Fruit fly (Drosophila melanogaster) S2 (cell line): ENCODE data around the gene CG17672.
A peak's percentile ranks its signal among the peaks of the same experiment; 100 is the strongest.

Source experiments
- CG8478 ChIP-seq: fragments of >200 bp; optimal IDR thresholded peaks from 2 replicates; lab custom pipeline; 2018
- CTCF ChIP-seq, 2 experiments: fragments of >200 bp; optimal IDR thresholded peaks; 2 replicates each; lab custom pipeline; 2018

Gene CG17672

dm6 chr3L:13026337-13026736, 2.4 kb upstream of the CG17672 start, which contains the start of gene Zmynd10:
Gene Zmynd10, minus strand, starts transcription at chr3L:13026437.
- TF ChIP-seq CTCF (optimal IDR thresholded peaks at IDR 0.05; lab: Kevin White, UChicago) = no peak
- TF ChIP-seq CG8478 (lab: Kevin White, UChicago) = no peak

dm6 chr3L:13026872-13027271, 1.9 kb upstream of the CG17672 start:
- no peak for TF ChIP-seq CTCF (optimal IDR thresholded peaks at IDR 0.05; lab: Kevin White, UChicago)
- no peak for TF ChIP-seq CG8478 (lab: Kevin White, UChicago)

- no peak for TF ChIP-seq CG8478 (lab: Kevin White, UChicago)
- no peak for TF ChIP-seq CTCF (optimal IDR thresholded peaks at IDR 0.05; lab: Kevin White, UChicago)
These were observed 1.4 kb upstream of the CG17672 start for dm6 chr3L:13027333-13027732.

dm6 chr3L:13030055-13030634, 1.4 kb downstream of the CG17672 start:
- TF ChIP-seq CG8478 (lab: Kevin White, UChicago) (no peak), CTCF (optimal IDR thresholded peaks at IDR 0.05; lab: Kevin White, UChicago) (no peak)

- TF ChIP-seq CTCF (optimal IDR thresholded peaks at IDR 0.05; lab: Kevin White, UChicago) (no peak), CG8478 (lab: Kevin White, UChicago) (no peak)
These were observed 2.6 kb downstream of the CG17672 start for dm6 chr3L:13031326-13031725.

- no peak for TF ChIP-seq CTCF (optimal IDR thresholded peaks at IDR 0.05; lab: Kevin White, UChicago)
- TF ChIP-seq CG8478 (lab: Kevin White, UChicago) = no peak
These were observed 3.5 kb downstream of the CG17672 start for dm6 chr3L:13032085-13032914.

- TF ChIP-seq CG8478 (lab: Kevin White, UChicago) = no peak
- TF ChIP-seq CTCF (optimal IDR thresholded peaks at IDR 0.05; lab: Kevin White, UChicago) = no peak
These were observed 4.1 kb downstream of the CG17672 start for dm6 chr3L:13032915-13033282.

dm6 chr3L:13033361-13033760, 4.6 kb downstream of the CG17672 start:
- no peak for TF ChIP-seq CG8478 (lab: Kevin White, UChicago)
- TF ChIP-seq CTCF (optimal IDR thresholded peaks at IDR 0.05; lab: Kevin White, UChicago) = no peak

dm6 chr3L:13036706-13037457, 8.1 kb downstream of the CG17672 start, which contains the start of gene Srrm1:
Gene Srrm1, plus strand, starts transcription at chr3L:13036821.
- TF ChIP-seq CG8478 (lab: Kevin White, UChicago) = no peak
- peak; percentile 21 to 55 for TF ChIP-seq CTCF (optimal IDR thresholded peaks at IDR 0.05; lab: Kevin White, UChicago)

- no peak for TF ChIP-seq CTCF (optimal IDR thresholded peaks at IDR 0.05; lab: Kevin White, UChicago)
- no peak for TF ChIP-seq CG8478 (lab: Kevin White, UChicago)
These were observed 12.1 kb downstream of the CG17672 start for dm6 chr3L:13040849-13041248.

- TF ChIP-seq CTCF (optimal IDR thresholded peaks at IDR 0.05; lab: Kevin White, UChicago) (peak in 1 of 2 experiments; percentile 41), CG8478 (lab: Kevin White, UChicago) (no peak)
These were observed 12.7 kb downstream of the CG17672 start, which contains the start of gene RpS4 for dm6 chr3L:13041292-13042067. Gene RpS4, plus strand, starts transcription at chr3L:13041756.

dm6 chr3L:13044335-13044814, 15.6 kb downstream of the CG17672 start, which contains the start of gene Syx13:
Gene Syx13, plus strand, starts transcription at chr3L:13044434.
- TF ChIP-seq CG8478 (lab: Kevin White, UChicago) = no peak
- no peak for TF ChIP-seq CTCF (optimal IDR thresholded peaks at IDR 0.05; lab: Kevin White, UChicago)

- no peak for TF ChIP-seq CTCF (optimal IDR thresholded peaks at IDR 0.05; lab: Kevin White, UChicago)
- no peak for TF ChIP-seq CG8478 (lab: Kevin White, UChicago)
These were observed 18.0 kb downstream of the CG17672 start, which contains the start of gene CG11279 for dm6 chr3L:13046758-13047157. Gene CG11279, plus strand, starts transcription at chr3L:13046977.

- TF ChIP-seq CTCF (optimal IDR thresholded peaks at IDR 0.05; lab: Kevin White, UChicago) (no peak), CG8478 (lab: Kevin White, UChicago) (no peak)
These were observed 20.9 kb downstream of the CG17672 start for dm6 chr3L:13049671-13050070.
